Fruit fly (Drosophila melanogaster) whole organism, embryonic: ENCODE measurements around the gene shams.

Source experiments
- ATbp ChIP-seq: fragments of 200-800 bp; sonication (Bioruptor generic); optimal IDR thresholded peaks from 2 replicates; lab custom pipeline; 2017; ENCODE audit warnings: missing biosample characterization, mild to moderate bottlenecking, missing genetic modification characterization, missing genetic modification reagents
- Bteb2 ChIP-seq: fragments of 200-800 bp; sonication (Bioruptor generic); optimal IDR thresholded peaks from 2 replicates; lab custom pipeline; 2016; ENCODE audit warnings: missing biosample characterization, missing genetic modification characterization
- CG14710 ChIP-seq: fragments of 200-800 bp; sonication (Bioruptor generic); optimal IDR thresholded peaks from 3 replicates; lab custom pipeline; 2019; ENCODE audit warnings: missing biosample characterization, mild to moderate bottlenecking, missing genetic modification characterization, moderate library complexity
- CG15269 ChIP-seq: fragments of 200-800 bp; sonication (Bioruptor generic); optimal IDR thresholded peaks from 2 replicates; lab custom pipeline; 2018; ENCODE audit warnings: missing biosample characterization, mild to moderate bottlenecking, missing genetic modification characterization, moderate library complexity
- CG15696 ChIP-seq: fragments of 200-800 bp; sonication (Bioruptor generic); optimal IDR thresholded peaks from 2 replicates; lab custom pipeline; 2019; ENCODE audit warnings: missing biosample characterization, mild to moderate bottlenecking, missing genetic modification characterization, moderate library complexity
- CG1602 ChIP-seq: fragments of 200-800 bp; sonication (Bioruptor generic); optimal IDR thresholded peaks from 3 replicates; lab custom pipeline; 2016; ENCODE audit warnings: missing biosample characterization, missing genetic modification characterization
- CG16815 ChIP-seq: fragments of 200-800 bp; sonication (Bioruptor generic); optimal IDR thresholded peaks from 3 replicates; lab custom pipeline; 2017; ENCODE audit warnings: missing biosample characterization, mild to moderate bottlenecking, missing genetic modification characterization
- CG2199 ChIP-seq: fragments of 200-800 bp; sonication (Bioruptor generic); IDR thresholded peaks from 3 replicates; pipeline ENCODE4 v1.3.6; 2022; ENCODE audit warnings: missing biosample characterization, missing genetic modification characterization
- CG30020 ChIP-seq: fragments of 200-800 bp; optimal IDR thresholded peaks from 2 replicates; lab custom pipeline; 2019; ENCODE audit warnings: missing biosample characterization, mild to moderate bottlenecking, missing genetic modification characterization, moderate library complexity
- CG30431 ChIP-seq: fragments of 200-800 bp; sonication (Bioruptor generic); optimal IDR thresholded peaks from 2 replicates; lab custom pipeline; 2017; ENCODE audit warnings: missing biosample characterization, missing genetic modification characterization
- CG34224 ChIP-seq: fragments of 200-800 bp; sonication (Bioruptor generic); IDR thresholded peaks from 3 replicates; pipeline ENCODE4 v1.3.6; 2022; ENCODE audit warnings: missing biosample characterization, missing genetic modification characterization; ENCODE audit not compliant: partially characterized antibody
- CG34376 ChIP-seq: fragments of 200-800 bp; sonication (Bioruptor generic); optimal IDR thresholded peaks from 2 replicates; lab custom pipeline; 2018; ENCODE audit warnings: missing biosample characterization, mild to moderate bottlenecking, missing genetic modification characterization
- CG6765 ChIP-seq: fragments of 200-800 bp; sonication (Bioruptor generic); optimal IDR thresholded peaks from 3 replicates; lab custom pipeline; 2017; ENCODE audit warnings: missing biosample characterization, mild to moderate bottlenecking, missing genetic modification characterization
- CG6791 ChIP-seq: fragments of 200-800 bp; sonication (Bioruptor generic); IDR thresholded peaks from 3 replicates; pipeline ENCODE4 v1.3.6; 2022; ENCODE audit warnings: missing biosample characterization, missing genetic modification characterization; ENCODE audit not compliant: partially characterized antibody
- CG9609 ChIP-seq: fragments of 200-800 bp; sonication (Bioruptor generic); optimal IDR thresholded peaks from 3 replicates; lab custom pipeline; 2016; ENCODE audit warnings: missing biosample characterization, missing genetic modification characterization
- CG9932 ChIP-seq: fragments of 200-800 bp; sonication (Bioruptor generic); IDR thresholded peaks from 2 replicates; pipeline ENCODE4 v1.3.6; 2022; ENCODE audit warnings: missing biosample characterization, missing genetic modification characterization
- Camta ChIP-seq: fragments of 200-800 bp; sonication (Bioruptor generic); optimal IDR thresholded peaks from 2 replicates; lab custom pipeline; 2016; ENCODE audit warnings: missing biosample characterization, missing genetic modification characterization
- CkIIα-i1 ChIP-seq: fragments of 200-800 bp; sonication (Bioruptor generic); IDR thresholded peaks from 2 replicates; pipeline ENCODE4 v1.3.6; 2022; ENCODE audit warnings: missing biosample characterization, missing genetic modification characterization
- CrebB ChIP-seq: fragments of 200-800 bp; sonication (Bioruptor generic); optimal IDR thresholded peaks from 3 replicates; lab custom pipeline; 2018; ENCODE audit warnings: missing biosample characterization, mild to moderate bottlenecking, missing genetic modification characterization
- D19B ChIP-seq: fragments of 200-800 bp; sonication (Bioruptor generic); optimal IDR thresholded peaks from 2 replicates; lab custom pipeline; 2017; ENCODE audit warnings: missing biosample characterization, mild to moderate bottlenecking, missing genetic modification characterization
- Dp ChIP-seq: fragments of 200-800 bp; sonication (Bioruptor generic); optimal IDR thresholded peaks from 2 replicates; lab custom pipeline; 2018; ENCODE audit warnings: missing biosample characterization, mild to moderate bottlenecking, missing genetic modification characterization, moderate library complexity
- E2f1 ChIP-seq: fragments of 200-800 bp; sonication (Bioruptor generic); IDR thresholded peaks from 2 replicates; pipeline ENCODE4 v1.3.6; 2022; ENCODE audit warnings: missing biosample characterization, missing genetic modification characterization
- HHEX ChIP-seq: fragments of 200-800 bp; sonication (Bioruptor generic); optimal IDR thresholded peaks from 3 replicates; lab custom pipeline; 2017; ENCODE audit warnings: missing biosample characterization, mild to moderate bottlenecking, missing genetic modification characterization, missing genetic modification reagents
- Hey ChIP-seq: fragments of 200-800 bp; sonication (Bioruptor generic); optimal IDR thresholded peaks from 3 replicates; lab custom pipeline; 2018; ENCODE audit warnings: missing biosample characterization, mild to moderate bottlenecking, missing genetic modification characterization
- Hmx ChIP-seq: fragments of 200-800 bp; sonication (Bioruptor generic); optimal IDR thresholded peaks from 2 replicates; lab custom pipeline; 2016; ENCODE audit warnings: missing biosample characterization, missing genetic modification characterization
- Hr51 ChIP-seq, 2 experiments: fragments of 200-800 bp; sonication (Bioruptor generic); optimal IDR thresholded peaks; 2 replicates in 1 of 2; 3 replicates in 1 of 2; lab custom pipeline; 2016 to 2018; ENCODE audit warnings: missing biosample characterization in 2 of 2, missing genetic modification characterization in 2 of 2, mild to moderate bottlenecking in 1 of 2, moderate library complexity in 1 of 2
- Hsf ChIP-seq: fragments of 200-800 bp; sonication (Bioruptor generic); optimal IDR thresholded peaks from 3 replicates; lab custom pipeline; 2016; ENCODE audit warnings: missing biosample characterization, missing genetic modification characterization
- MBD-R2 ChIP-seq: fragments of 200-800 bp; sonication (Bioruptor generic); IDR thresholded peaks from 2 replicates; pipeline ENCODE4 v1.3.6; 2022; ENCODE audit warnings: missing biosample characterization, missing genetic modification characterization
- MESR4 ChIP-seq: fragments of 200-800 bp; sonication (Bioruptor generic); optimal IDR thresholded peaks from 2 replicates; lab custom pipeline; 2018; ENCODE audit warnings: missing biosample characterization, mild to moderate bottlenecking, missing genetic modification characterization, moderate library complexity
- Mad ChIP-seq: fragments of 200-800 bp; sonication (Bioruptor generic); optimal IDR thresholded peaks from 2 replicates; lab custom pipeline; 2016; ENCODE audit warnings: missing biosample characterization, missing genetic modification characterization
- Max ChIP-seq: fragments of 200-800 bp; sonication (Bioruptor generic); optimal IDR thresholded peaks from 2 replicates; lab custom pipeline; 2016; ENCODE audit warnings: missing biosample characterization, mild to moderate bottlenecking, missing genetic modification characterization
- NC2β ChIP-seq: fragments of 200-800 bp; sonication (Bioruptor generic); optimal IDR thresholded peaks from 2 replicates; lab custom pipeline; 2016; ENCODE audit warnings: missing biosample characterization, missing genetic modification characterization
- PHDP ChIP-seq: fragments of 200-800 bp; sonication (Bioruptor generic); optimal IDR thresholded peaks from 3 replicates; lab custom pipeline; 2018; ENCODE audit warnings: missing biosample characterization, mild to moderate bottlenecking, missing genetic modification characterization, moderate library complexity
- Rfx ChIP-seq: fragments of 200-800 bp; sonication (Bioruptor generic); IDR thresholded peaks from 2 replicates; pipeline ENCODE4 v1.3.6; 2022; ENCODE audit warnings: missing biosample characterization, missing genetic modification characterization
- Sry-β ChIP-seq: fragments of 200-800 bp; sonication (Bioruptor generic); optimal IDR thresholded peaks from 2 replicates; lab custom pipeline; 2018; ENCODE audit warnings: missing biosample characterization, mild to moderate bottlenecking, missing genetic modification characterization, moderate library complexity
- Vsx1 ChIP-seq: fragments of 200-800 bp; sonication (Bioruptor generic); optimal IDR thresholded peaks from 2 replicates; lab custom pipeline; 2017; ENCODE audit warnings: missing biosample characterization, mild to moderate bottlenecking, missing genetic modification characterization, missing genetic modification reagents
- YL-1 ChIP-seq: fragments of 200-800 bp; sonication (Bioruptor generic); optimal IDR thresholded peaks from 3 replicates; lab custom pipeline; 2017; ENCODE audit warnings: missing biosample characterization, mild to moderate bottlenecking, missing genetic modification characterization
- abd-A ChIP-seq: fragments of 200-800 bp; sonication (Bioruptor generic); optimal IDR thresholded peaks from 3 replicates; lab custom pipeline; 2019; ENCODE audit warnings: missing biosample characterization, mild to moderate bottlenecking, missing genetic modification characterization, moderate library complexity
- ato ChIP-seq: fragments of 200-800 bp; sonication (Bioruptor generic); IDR thresholded peaks from 2 replicates; pipeline ENCODE4 v1.3.6; 2022; ENCODE audit warnings: missing biosample characterization, missing genetic modification characterization; ENCODE audit not compliant: partially characterized antibody
- chn ChIP-seq: fragments of 200-800 bp; sonication (Bioruptor generic); optimal IDR thresholded peaks from 2 replicates; lab custom pipeline; 2016; ENCODE audit warnings: missing biosample characterization, missing genetic modification characterization
- ham ChIP-seq: fragments of 200-800 bp; sonication (Bioruptor generic); IDR thresholded peaks from 2 replicates; pipeline ENCODE4 v1.3.6; 2022; ENCODE audit warnings: missing biosample characterization, missing genetic modification characterization
- hkb ChIP-seq, 2 experiments: fragments of 200-800 bp in 1 of 2; fragments of >200 bp in 1 of 2; sonication (Bioruptor generic) in 1 of 2; IDR thresholded peaks in 1 of 2; optimal IDR thresholded peaks in 1 of 2; 2 replicates each; pipeline versions ENCODE4 v1.3.6 to Lab custom; 2017 to 2022; ENCODE audit warnings: missing biosample characterization in 1 of 2, missing genetic modification characterization in 1 of 2
- lab ChIP-seq: fragments of 200-800 bp; sonication (Bioruptor generic); optimal IDR thresholded peaks from 3 replicates; lab custom pipeline; 2017; ENCODE audit warnings: missing biosample characterization, missing genetic modification characterization, mild to moderate bottlenecking, moderate library complexity, missing genetic modification reagents
- nom ChIP-seq: fragments of 200-800 bp; sonication (Bioruptor generic); optimal IDR thresholded peaks from 2 replicates; lab custom pipeline; 2017; ENCODE audit warnings: missing biosample characterization, missing genetic modification characterization, mild to moderate bottlenecking, moderate library complexity, missing genetic modification reagents
- rib ChIP-seq: fragments of 200-800 bp; sonication (Bioruptor generic); IDR thresholded peaks from 2 replicates; pipeline ENCODE4 v1.3.6; 2022; ENCODE audit warnings: missing biosample characterization, missing genetic modification characterization
- ro ChIP-seq: fragments of 200-800 bp; sonication (Bioruptor generic); IDR thresholded peaks from 2 replicates; pipeline ENCODE4 v1.3.6; 2022; ENCODE audit warnings: missing biosample characterization, missing genetic modification characterization
- sens ChIP-seq: fragments of 200-800 bp; sonication (Bioruptor generic); peaks from one replicate; lab custom pipeline; 2016; ENCODE audit warnings: missing biosample characterization, missing genetic modification characterization
- slbo ChIP-seq: fragments of 200-800 bp; sonication (Bioruptor generic); IDR thresholded peaks from 2 replicates; pipeline ENCODE4 v1.3.6; 2022; ENCODE audit warnings: missing biosample characterization, missing genetic modification characterization
- tx ChIP-seq: fragments of 200-800 bp; sonication (Bioruptor generic); optimal IDR thresholded peaks from 2 replicates; lab custom pipeline; 2016; ENCODE audit warnings: missing biosample characterization, missing genetic modification characterization
- zen ChIP-seq: fragments of 200-800 bp; sonication (Bioruptor generic); optimal IDR thresholded peaks from 3 replicates; lab custom pipeline; 2018; ENCODE audit warnings: missing biosample characterization, mild to moderate bottlenecking, missing genetic modification characterization, moderate library complexity

The shams gene

dm6 chr3R:25039028-25039476 is 35.4 kb downstream of the shams start, which contains the start of the genes Ythdf and bai (continued):
- TF ChIP-seq lab (GFP tag; lab: Kevin White, UChicago): no peak
- TF ChIP-seq rib (GFP tag; lab: Robert Waterston, UW): no peak
- peak; percentile 52 for TF ChIP-seq Mad (GFP tag; lab: Kevin White, UChicago)
- no peak for TF ChIP-seq CG2199 (GFP tag; lab: Robert Waterston, UW)
- peak; percentile 80 for TF ChIP-seq CG34224 (GFP tag; lab: Robert Waterston, UW)
- peak; percentile 55 for TF ChIP-seq Rfx (GFP tag; lab: Robert Waterston, UW)
- no peak for TF ChIP-seq CG30431 (GFP tag; lab: Kevin White, UChicago)
- peak; percentile 64; the same call in 1 of the 2 replicates for TF ChIP-seq slbo (GFP tag; lab: Robert Waterston, UW)
- no peak for TF ChIP-seq ATbp (GFP tag; lab: Kevin White, UChicago)
- TF ChIP-seq HHEX (GFP tag; lab: Kevin White, UChicago): no peak
- peak; percentile 6 for TF ChIP-seq tx (GFP tag; lab: Kevin White, UChicago)
- TF ChIP-seq Sry-β (GFP tag; lab: Kevin White, UChicago): peak; percentile 9
- TF ChIP-seq ato (GFP tag; lab: Robert Waterston, UW): peak; percentile 47; the same call in 1 of the 2 replicates
- no peak for TF ChIP-seq E2f1 (GFP tag; lab: Robert Waterston, UW)
- TF ChIP-seq NC2β (GFP tag; lab: Kevin White, UChicago): peak; percentile 44
- TF ChIP-seq Camta (GFP tag; lab: Kevin White, UChicago): peak; percentile 30
- peak; percentile 46 for TF ChIP-seq CrebB
- no peak for TF ChIP-seq CG6765 (GFP tag; lab: Kevin White, UChicago)
- peak; percentile 47 for TF ChIP-seq Dp (GFP tag; lab: Kevin White, UChicago)
- TF ChIP-seq CG1602 (GFP tag; lab: Kevin White, UChicago): peak; percentile 14
- TF ChIP-seq MBD-R2: peak; percentile 59
- TF ChIP-seq Hmx: no peak
- peak; percentile 13 for TF ChIP-seq CG34376
- no peak for TF ChIP-seq ham (GFP tag; lab: Robert Waterston, UW)
- TF ChIP-seq CG15269: no peak
- peak; percentile 53 for TF ChIP-seq Bteb2 (GFP tag; lab: Kevin White, UChicago)
- TF ChIP-seq D19B (GFP tag; lab: Kevin White, UChicago): no peak
- TF ChIP-seq sens (GFP tag; lab: Kevin White, UChicago): peak; percentile 79
- no peak for TF ChIP-seq CG16815
- peak; percentile 25 for TF ChIP-seq MESR4
- peak; percentile 83 for TF ChIP-seq hkb (optimal IDR thresholded peaks at IDR 0.05; lab: Kevin White, UChicago)
- no peak for TF ChIP-seq hkb (GFP tag; IDR thresholded peaks at IDR 0.05; lab: Robert Waterston, UW)
- TF ChIP-seq CG9609 (GFP tag; lab: Kevin White, UChicago): peak; percentile 21
- TF ChIP-seq Hsf (GFP tag; lab: Kevin White, UChicago): peak; percentile 50
- TF ChIP-seq CG15696 (tag; lab: Kevin White, UChicago): no peak
- TF ChIP-seq CG14710 (tag; lab: Kevin White, UChicago): peak; percentile 81
- TF ChIP-seq CG9932 (GFP tag; lab: Robert Waterston, UW): no peak
- TF ChIP-seq chn (GFP tag; lab: Kevin White, UChicago): peak; percentile 47
- TF ChIP-seq Vsx1: no peak
- no peak for TF ChIP-seq PHDP (tag; lab: Kevin White, UChicago)
- no peak for TF ChIP-seq CkIIα-i1 (GFP tag; lab: Robert Waterston, UW)
- no peak for TF ChIP-seq nom (GFP tag; lab: Kevin White, UChicago)
- peak; percentile 60 for TF ChIP-seq CG30020 (tag; lab: Kevin White, UChicago)
- TF ChIP-seq Max: peak; percentile 59
- peak; percentile 82 for TF ChIP-seq CG6791 (GFP tag; lab: Robert Waterston, UW)
- peak in 1 of 2 experiments; percentile 52 for TF ChIP-seq Hr51 (GFP tag; optimal IDR thresholded peaks at IDR 0.05; lab: Kevin White, UChicago)
- no peak for TF ChIP-seq ro (GFP tag; lab: Robert Waterston, UW)
- peak; percentile 48 for TF ChIP-seq zen (tag; lab: Kevin White, UChicago)
- TF ChIP-seq abd-A (tag; lab: Kevin White, UChicago): no peak
- TF ChIP-seq YL-1: peak; percentile 88
- TF ChIP-seq Hey (tag; lab: Kevin White, UChicago): no peak
